Fruit fly (Drosophila melanogaster): ENCODE results near the gene CG8915.
A peak's percentile ranks its signal among the peaks of the same experiment; 100 is the strongest.

CG8915 gene

DNA sequence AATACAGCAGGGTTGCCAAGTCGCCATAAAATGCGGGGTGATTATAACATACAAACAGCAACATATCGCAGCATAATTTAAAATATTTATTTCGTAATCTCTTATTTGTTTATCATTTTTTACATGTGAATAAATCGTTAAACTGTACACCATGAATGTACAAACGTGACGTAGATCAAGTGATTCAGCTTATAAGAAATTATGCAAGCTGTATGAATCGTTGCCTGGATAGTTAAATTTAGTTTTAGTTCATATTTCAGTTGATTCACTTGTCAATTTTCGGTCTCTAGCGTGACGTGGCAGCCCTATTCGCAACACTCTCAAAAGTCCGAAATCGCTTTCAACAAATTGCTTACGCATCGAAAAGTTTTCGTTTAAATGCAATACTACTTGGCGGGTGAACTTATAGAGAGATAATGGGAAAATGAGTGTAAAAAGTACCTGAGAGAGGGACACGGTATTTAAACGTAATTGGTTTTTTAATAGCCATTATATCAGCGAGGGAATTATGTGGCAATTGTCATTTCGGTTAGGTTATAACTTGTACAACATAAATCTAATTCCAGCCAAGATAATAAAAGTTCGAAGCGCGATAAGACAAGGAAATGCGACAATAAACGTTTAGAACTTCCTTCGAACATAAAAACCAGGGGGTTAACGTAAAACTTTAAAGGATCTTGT lies 47.4 kb upstream of the CG8915 start (continued):
- TF ChIP-seq hth (optimal IDR thresholded peaks at IDR 0.05) (no peak), Vsx1 (GFP tag; optimal IDR thresholded peaks at IDR 0.05) (peak; percentile 1), ftz-f1 (GFP tag; optimal IDR thresholded peaks at IDR 0.05) (no peak), CG7745 (tag; optimal IDR thresholded peaks at IDR 0.05) (no peak), CG5180 (GFP tag; optimal IDR thresholded peaks at IDR 0.05) (peak; percentile 38), Oaz (GFP tag; IDR thresholded peaks at IDR 0.05) (0 out of 2 replicates have a peak, but pooled peaks have one; percentile 25), ham (GFP tag; IDR thresholded peaks at IDR 0.05) (no peak), CG43689 (GFP tag; IDR thresholded peaks at IDR 0.05) (no peak), gcm (GFP tag; optimal IDR thresholded peaks at IDR 0.05) (peak; percentile 40), tin (GFP tag; optimal IDR thresholded peaks at IDR 0.05) (peak; percentile 47), CG13296 (GFP tag; optimal IDR thresholded peaks at IDR 0.05) (peak; percentile 77), CG7357 (GFP tag; IDR thresholded peaks at IDR 0.05) (peak; percentile 56), slp2 (GFP tag; optimal IDR thresholded peaks at IDR 0.05) (peak; percentile 33), CG17802 (tag; optimal IDR thresholded peaks at IDR 0.05) (peak; percentile 5), CG11696 (GFP tag; IDR thresholded peaks at IDR 0.05) (0 out of 2 replicates have a peak, but pooled peaks have one; percentile 39), gcm2 (GFP tag; optimal IDR thresholded peaks at IDR 0.05) (peak; percentile 38), Nf-YC (tag; optimal IDR thresholded peaks at IDR 0.05) (peak; percentile 60), rib (GFP tag; IDR thresholded peaks at IDR 0.05) (no peak), zfh1 (GFP tag; IDR thresholded peaks at IDR 0.05) (peak; percentile 47; the same call in 1 of the 3 replicates), pnt (GFP tag; optimal IDR thresholded peaks at IDR 0.05) (peak; percentile 32), Sox100B (GFP tag; optimal IDR thresholded peaks at IDR 0.05) (peak; percentile 81), gsb (GFP tag; IDR thresholded peaks at IDR 0.05) (peak; percentile 26; the same call in 1 of the 2 replicates), Ets97D (GFP tag; optimal IDR thresholded peaks at IDR 0.05) (no peak), jing (GFP tag; optimal IDR thresholded peaks at IDR 0.05) (peak; percentile 56), Abd-B (GFP tag; optimal IDR thresholded peaks at IDR 0.05) (peak; percentile 47), salm (tag; optimal IDR thresholded peaks at IDR 0.05) (peak; percentile 58), nau (GFP tag; optimal IDR thresholded peaks at IDR 0.05) (peak; percentile 52), B-H1 (GFP tag; IDR thresholded peaks at IDR 0.05) (peak; percentile 25; the same call in 1 of the 3 replicates), B-H2 (GFP tag; optimal IDR thresholded peaks at IDR 0.05) (peak; percentile 94), Oli (tag; optimal IDR thresholded peaks at IDR 0.05) (peak; percentile 85), CG17361 (GFP tag; IDR thresholded peaks at IDR 0.05) (peak; percentile 78), CG14014 (GFP tag; IDR thresholded peaks at IDR 0.05) (peak; percentile 73), Hey (tag; optimal IDR thresholded peaks at IDR 0.05) (no peak), CG4820 (GFP tag; optimal IDR thresholded peaks at IDR 0.05) (peak; percentile 38), CG18011 (GFP tag; optimal IDR thresholded peaks at IDR 0.05) (peak; percentile 48), CG4424 (GFP tag; optimal IDR thresholded peaks at IDR 0.05) (peak; percentile 43), sob (GFP tag; IDR thresholded peaks at IDR 0.05) (peak; percentile 64; the same call in 1 of the 2 replicates), CG14667 (GFP tag; IDR thresholded peaks at IDR 0.05) (no peak), CTCF (GFP tag; optimal IDR thresholded peaks at IDR 0.05) (peak; percentile 15), sens-2 (GFP tag; IDR thresholded peaks at IDR 0.05) (0 out of 2 replicates have a peak, but pooled peaks have one; percentile 40), dimm (GFP tag; IDR thresholded peaks at IDR 0.05) (no peak), CG7987 (GFP tag; optimal IDR thresholded peaks at IDR 0.05) (no peak), sisA (GFP tag; IDR thresholded peaks at IDR 0.05) (no peak; the same call in 1 of the 2 replicates), CkIIα-i1 (GFP tag; IDR thresholded peaks at IDR 0.05) (no peak), eyg (GFP tag; optimal IDR thresholded peaks at IDR 0.05) (no peak), CG7839 (tag; optimal IDR thresholded peaks at IDR 0.05) (peak; percentile 82), CG11560 (tag; IDR thresholded peaks at IDR 0.05) (no peak), E2f1 (GFP tag; IDR thresholded peaks at IDR 0.05) (peak; percentile 42), CG33557 (GFP tag; optimal IDR thresholded peaks at IDR 0.05) (no peak), lola (GFP tag; optimal IDR thresholded peaks at IDR 0.05) (peak in 1 of 3 experiments; percentile 16)
